Fruit fly (Drosophila melanogaster) whole organism, pupa: Measurements from ENCODE around the gene lectin-29Ca.

ENCODE experiments used
- CG10348 ChIP-seq: fragments of 200-800 bp; sonication (Bioruptor generic); IDR thresholded peaks from 2 replicates; pipeline ENCODE4 v1.3.6; 2022; ENCODE audit warnings: missing biosample characterization, missing genetic modification characterization
- CG12605 ChIP-seq: fragments of 200-800 bp; sonication (Bioruptor generic); IDR thresholded peaks from 2 replicates; pipeline ENCODE4 v1.3.6; 2022; ENCODE audit warnings: missing biosample characterization, missing genetic modification characterization
- CG13204 ChIP-seq: fragments of 200-800 bp; sonication (Bioruptor generic); optimal IDR thresholded peaks from 2 replicates; lab custom pipeline; 2018; ENCODE audit warnings: missing biosample characterization, mild to moderate bottlenecking, missing genetic modification characterization, moderate library complexity
- CG14655 ChIP-seq: fragments of 200-800 bp; sonication (Bioruptor generic); optimal IDR thresholded peaks from 3 replicates; lab custom pipeline; 2017; ENCODE audit warnings: mild to moderate bottlenecking, missing biosample characterization, missing genetic modification reagents, missing genetic modification characterization
- CG15710 ChIP-seq: fragments of 200-800 bp; sonication (Bioruptor generic); optimal IDR thresholded peaks from 2 replicates; lab custom pipeline; 2018; ENCODE audit warnings: missing biosample characterization, mild to moderate bottlenecking, missing genetic modification characterization, moderate library complexity
- CG17806 ChIP-seq: fragments of 200-800 bp; sonication (Bioruptor generic); optimal IDR thresholded peaks from 2 replicates; lab custom pipeline; 2018; ENCODE audit warnings: missing biosample characterization, mild to moderate bottlenecking, missing genetic modification characterization, moderate library complexity
- CG32121 ChIP-seq: fragments of 200-800 bp; sonication (Bioruptor generic); IDR thresholded peaks from 2 replicates; pipeline ENCODE4 v1.3.6; 2022; ENCODE audit warnings: missing biosample characterization, missing genetic modification characterization
- CG4496 ChIP-seq: fragments of 200-800 bp; sonication (Bioruptor generic); IDR thresholded peaks from 3 replicates; pipeline ENCODE4 v1.3.6; 2022; ENCODE audit warnings: missing biosample characterization, missing genetic modification characterization
- CG8159 ChIP-seq: fragments of 200-800 bp; sonication (Bioruptor generic); optimal IDR thresholded peaks from 3 replicates; lab custom pipeline; 2018; ENCODE audit warnings: missing biosample characterization, mild to moderate bottlenecking, missing genetic modification characterization, moderate library complexity
- CG8301 ChIP-seq: fragments of 200-800 bp; sonication (Bioruptor generic); optimal IDR thresholded peaks from 2 replicates; lab custom pipeline; 2018; ENCODE audit warnings: missing biosample characterization, mild to moderate bottlenecking, missing genetic modification characterization
- CG9948 ChIP-seq: fragments of 200-800 bp; sonication (Bioruptor generic); optimal IDR thresholded peaks from 2 replicates; lab custom pipeline; 2018; ENCODE audit warnings: missing biosample characterization, mild to moderate bottlenecking, missing genetic modification characterization, moderate library complexity
- D1 ChIP-seq: fragments of 200-800 bp; sonication (Bioruptor generic); optimal IDR thresholded peaks from 2 replicates; lab custom pipeline; 2018; ENCODE audit warnings: missing biosample characterization, mild to moderate bottlenecking, missing genetic modification characterization, moderate library complexity
- EcR ChIP-seq: fragments of 200-800 bp; sonication (Bioruptor generic); optimal IDR thresholded peaks from 3 replicates; lab custom pipeline; 2019; ENCODE audit warnings: missing biosample characterization, missing genetic modification characterization, mild to moderate bottlenecking, moderate library complexity, missing genetic modification reagents
- Ets98B ChIP-seq: fragments of 200-800 bp; sonication (Bioruptor generic); IDR thresholded peaks from 2 replicates; pipeline ENCODE4 v1.3.6; 2022; ENCODE audit warnings: missing biosample characterization, missing genetic modification characterization
- Pif1A ChIP-seq: fragments of 200-800 bp; sonication (Bioruptor generic); optimal IDR thresholded peaks from 3 replicates; lab custom pipeline; 2016; ENCODE audit warnings: missing biosample characterization, missing genetic modification characterization
- Pif1B ChIP-seq: fragments of 200-800 bp; sonication (Bioruptor generic); optimal IDR thresholded peaks from 3 replicates; lab custom pipeline; 2016; ENCODE audit warnings: missing biosample characterization, missing genetic modification characterization
- Snoo ChIP-seq: fragments of 200-800 bp; sonication (Bioruptor generic); optimal IDR thresholded peaks from 3 replicates; lab custom pipeline; 2017; ENCODE audit warnings: missing biosample characterization, mild to moderate bottlenecking, missing genetic modification characterization, inconsistent platforms
- fd96Ca ChIP-seq: fragments of 200-800 bp; sonication (Bioruptor generic); IDR thresholded peaks from 3 replicates; pipeline ENCODE4 v1.3.6; 2022; ENCODE audit warnings: missing biosample characterization, missing genetic modification characterization
- gl ChIP-seq: fragments of 200-800 bp; sonication (Bioruptor generic); optimal IDR thresholded peaks from 2 replicates; lab custom pipeline; 2018; ENCODE audit warnings: missing biosample characterization, mild to moderate bottlenecking, missing genetic modification characterization
- rn ChIP-seq: fragments of 200-800 bp; sonication (Bioruptor generic); IDR thresholded peaks from 2 replicates; pipeline ENCODE4 v1.3.6; 2022; ENCODE audit warnings: missing biosample characterization, missing genetic modification characterization

lectin-29Ca gene

dm6 chr2L:8425962-8426759 lies 32.1 kb upstream of the lectin-29Ca start:
- TF ChIP-seq EcR (no peak), CG4496 (GFP tag; lab: Robert Waterston, UW) (no peak), CG10348 (GFP tag; lab: Robert Waterston, UW) (no peak), rn (GFP tag; lab: Robert Waterston, UW) (no peak), Pif1A (GFP tag; lab: Kevin White, UChicago) (no peak), D1 (no peak)

- TF ChIP-seq CG9948 (tag; lab: Kevin White, UChicago) (no peak), EcR (peak; percentile 72)
Observed at dm6 chr2L:8425212-8425611, 31.1 kb upstream of the lectin-29Ca start.

dm6 chr2L:8424662-8425208 lies 30.7 kb upstream of the lectin-29Ca start:
- TF ChIP-seq Snoo (tag; lab: Kevin White, UChicago), result no peak

- TF ChIP-seq Ets98B (GFP tag; lab: Robert Waterston, UW) (no peak), Pif1A (GFP tag; lab: Kevin White, UChicago) (no peak), gl (tag; lab: Kevin White, UChicago) (peak; percentile 42), EcR (peak; percentile 78), CG13204 (peak; percentile 37)
- TF ChIP-seq, all 21 proteins: peak for 3
Observed at dm6 chr2L:8424090-8424470, 30.0 kb upstream of the lectin-29Ca start.

dm6 chr2L:8423460-8424089 lies 29.5 kb upstream of the lectin-29Ca start:
- TF ChIP-seq rn (GFP tag; lab: Robert Waterston, UW) (no peak), EcR (no peak), CG8159 (peak; percentile 30), Pif1A (GFP tag; lab: Kevin White, UChicago) (peak; percentile 16), CG32121 (no peak), CG13204 (no peak), Pif1B (peak; percentile 24), CG8301 (no peak), CG4496 (GFP tag; lab: Robert Waterston, UW) (no peak), CG9948 (tag; lab: Kevin White, UChicago) (no peak), CG15710 (tag; lab: Kevin White, UChicago) (peak; percentile 4), CG17806 (tag; lab: Kevin White, UChicago) (no peak)
- TF ChIP-seq, all 21 proteins: peak for 4

- TF ChIP-seq Snoo (tag; lab: Kevin White, UChicago) (no peak), D1 (no peak), Pif1B (no peak), EcR (no peak), fd96Ca (GFP tag; lab: Robert Waterston, UW) (no peak; the same call in 2 of the 3 replicates), CG8159 (no peak)
Observed at dm6 chr2L:8423047-8423446, 29.0 kb upstream of the lectin-29Ca start.

dm6 chr2L:8421717-8422116 lies 27.6 kb upstream of the lectin-29Ca start:
- TF ChIP-seq Pif1A (GFP tag; lab: Kevin White, UChicago) (no peak), Ets98B (GFP tag; lab: Robert Waterston, UW) (no peak), CG15710 (tag; lab: Kevin White, UChicago) (no peak), Snoo (tag; lab: Kevin White, UChicago) (no peak), EcR (no peak), CG4496 (GFP tag; lab: Robert Waterston, UW) (no peak), Pif1B (no peak), CG8301 (no peak), CG10348 (GFP tag; lab: Robert Waterston, UW) (no peak), CG14655 (GFP tag; lab: Kevin White, UChicago) (no peak), CG17806 (tag; lab: Kevin White, UChicago) (no peak), gl (tag; lab: Kevin White, UChicago) (no peak), CG12605 (GFP tag; lab: Robert Waterston, UW) (no peak), CG8159 (no peak), fd96Ca (GFP tag; lab: Robert Waterston, UW) (no peak), rn (GFP tag; lab: Robert Waterston, UW) (no peak), D1 (no peak), CG9948 (tag; lab: Kevin White, UChicago) (no peak), CG32121 (no peak), CG13204 (no peak)
